Worm (Caenorhabditis elegans) whole organism, late embryonic: Measurements from ENCODE around the gene F53C11.5.

Experiments used
- dve-1 ChIP-seq: sonication (generic microtip); optimal IDR thresholded peaks from 2 replicates; lab custom pipeline; 2017; ENCODE audit warnings: antibody characterized with exemption, mild to moderate bottlenecking, missing genetic modification characterization, missing compliant biosample characterization
- sox-2 ChIP-seq: fragments of 200-800 bp; sonication (Bioruptor generic); IDR thresholded peaks from 2 replicates; pipeline ENCODE4 v1.3.6; 2022; ENCODE audit warnings: missing genetic modification reagents, missing genetic modification characterization, missing compliant biosample characterization

DNA sequence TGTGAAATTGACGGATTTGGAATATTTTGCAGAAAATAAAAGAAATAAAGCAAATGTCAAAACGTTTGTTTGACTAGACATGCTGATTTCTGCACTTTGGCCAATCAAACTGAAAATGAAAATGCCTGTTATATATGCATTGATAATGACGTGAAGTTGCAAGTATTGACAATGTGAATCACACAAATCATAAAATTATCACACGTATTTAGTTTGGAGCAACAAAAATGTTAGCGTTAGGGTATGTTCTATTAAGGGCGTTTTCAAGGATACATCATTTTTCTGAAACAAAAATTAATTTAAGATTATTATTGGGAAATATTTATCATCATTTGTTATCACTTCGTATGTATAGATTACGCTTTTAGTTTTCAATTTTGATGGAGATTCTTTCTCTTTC, 35.5 kb upstream of the F53C11.5 start, which contains the start of gene cld-9:
- TF ChIP-seq dve-1 (tag; lab: Kevin White, UChicago): no peak
- no peak for TF ChIP-seq sox-2 (GFP tag; lab: Robert Waterston, UW)
